Worm (Caenorhabditis elegans) whole organism, midembryonic: ENCODE measurements around the gene soc-2.
"Not testable (repeated sequence)": the region's sequence is repeated elsewhere in the genome, so short reads cannot be mapped to it uniquely, and the experiment has no call there.

Source experiments
- T22C8.4 ChIP-seq: fragments of 200-800 bp; sonication (Bioruptor generic); IDR thresholded peaks from 2 replicates; pipeline ENCODE4 v1.3.6; 2022; ENCODE audit warnings: missing genetic modification characterization, missing compliant biosample characterization
- cog-1 ChIP-seq: sonication (generic microtip); optimal IDR thresholded peaks from 2 replicates; lab custom pipeline; 2016; ENCODE audit warnings: missing genetic modification characterization, missing compliant biosample characterization
- flt-1 ChIP-seq: fragments of 200-800 bp; sonication (Bioruptor generic); IDR thresholded peaks from 2 replicates; pipeline ENCODE4 v1.3.6; 2022; ENCODE audit warnings: missing genetic modification characterization, missing compliant biosample characterization
- klf-2 ChIP-seq: fragments of 200-800 bp; sonication (Bioruptor generic); conservative IDR thresholded peaks from 2 replicates; pipeline ENCODE4 v1.3.6; 2022; ENCODE audit warnings: missing genetic modification reagents, missing genetic modification characterization, missing compliant biosample characterization
- med-1 ChIP-seq: sonication (generic microtip); optimal IDR thresholded peaks from 2 replicates; lab custom pipeline; 2017; ENCODE audit warnings: missing genetic modification characterization, mild to moderate bottlenecking, missing compliant biosample characterization, antibody characterized with exemption, missing genetic modification reagents; ENCODE audit not compliant: insufficient read depth
- ref-1 ChIP-seq: fragments of 200-800 bp; sonication (Bioruptor generic); conservative IDR thresholded peaks from 2 replicates; pipeline ENCODE4 v1.3.6; 2022; ENCODE audit warnings: missing genetic modification reagents, missing genetic modification characterization, missing compliant biosample characterization
- tab-1 ChIP-seq: fragments of 200-800 bp; sonication (Bioruptor generic); IDR thresholded peaks from 2 replicates; pipeline ENCODE4 v1.3.6; 2022; ENCODE audit warnings: missing genetic modification characterization, missing compliant biosample characterization
- ztf-23 ChIP-seq: fragments of 200-800 bp; sonication (Bioruptor generic); IDR thresholded peaks from 2 replicates; pipeline ENCODE4 v1.3.6; 2022; ENCODE audit warnings: missing genetic modification reagents, missing genetic modification characterization, missing compliant biosample characterization
- ztf-29 ChIP-seq: fragments of 200-800 bp; sonication (Bioruptor generic); IDR thresholded peaks from 2 replicates; pipeline ENCODE4 v1.3.6; 2022; ENCODE audit warnings: missing genetic modification reagents, missing genetic modification characterization, missing compliant biosample characterization

Gene soc-2

ce11 chrIV:5165626-5166025, 13.3 kb upstream of the soc-2 start, which contains the start of gene nspd-6:
Gene nspd-6, minus strand, starts transcription at chrIV:5165726.
- TF ChIP-seq med-1 (GFP tag; lab: Kevin White, UChicago); cog-1 (tag; lab: Kevin White, UChicago); ztf-29 (GFP tag; lab: Robert Waterston, UW): not testable (repeated sequence)

- not testable (repeated sequence) for TF ChIP-seq T22C8.4, ztf-29, klf-2 (GFP tag; lab: Robert Waterston, UW)
Observed at ce11 chrIV:5162941-5163340, 10.7 kb upstream of the soc-2 start, which contains the start of the genes nspd-3 and C24D10.2. Gene nspd-3, minus strand, starts transcription at chrIV:5163041. Gene C24D10.2, plus strand, starts transcription at chrIV:5163339.

- TF ChIP-seq ztf-23 (GFP tag; lab: Robert Waterston, UW) = no peak
- no peak for TF ChIP-seq ztf-29 (GFP tag; lab: Robert Waterston, UW)
- TF ChIP-seq tab-1 (GFP tag; lab: Robert Waterston, UW) = no peak
- no peak for TF ChIP-seq flt-1
- TF ChIP-seq ref-1 (GFP tag; lab: Robert Waterston, UW) = no peak
- TF ChIP-seq T22C8.4 (GFP tag; lab: Robert Waterston, UW) = no peak
- TF ChIP-seq klf-2 (GFP tag; lab: Robert Waterston, UW) = no peak
- TF ChIP-seq cog-1 (tag; lab: Kevin White, UChicago) = no peak
- TF ChIP-seq med-1 (GFP tag; lab: Kevin White, UChicago) = no peak
Observed at ce11 chrIV:5160171-5160570, 7.9 kb upstream of the soc-2 start, which contains the start of the genes C24D10.6 and C24D10.4. Gene C24D10.6, minus strand, starts transcription at chrIV:5160248. Gene C24D10.4, plus strand, starts transcription at chrIV:5160522.

ce11 chrIV:5157226-5157625, 4.9 kb upstream of the soc-2 start, which contains the start of gene C24D10.49:
Gene C24D10.49, minus strand, starts transcription at chrIV:5157326.
- TF ChIP-seq cog-1 (tag; lab: Kevin White, UChicago) (no peak), T22C8.4 (GFP tag; lab: Robert Waterston, UW) (no peak), ref-1 (GFP tag; lab: Robert Waterston, UW) (no peak), med-1 (GFP tag; lab: Kevin White, UChicago) (no peak), klf-2 (GFP tag; lab: Robert Waterston, UW) (no peak), ztf-29 (GFP tag; lab: Robert Waterston, UW) (no peak), ztf-23 (GFP tag; lab: Robert Waterston, UW) (no peak), tab-1 (GFP tag; lab: Robert Waterston, UW) (no peak), flt-1 (no peak)

DNA sequence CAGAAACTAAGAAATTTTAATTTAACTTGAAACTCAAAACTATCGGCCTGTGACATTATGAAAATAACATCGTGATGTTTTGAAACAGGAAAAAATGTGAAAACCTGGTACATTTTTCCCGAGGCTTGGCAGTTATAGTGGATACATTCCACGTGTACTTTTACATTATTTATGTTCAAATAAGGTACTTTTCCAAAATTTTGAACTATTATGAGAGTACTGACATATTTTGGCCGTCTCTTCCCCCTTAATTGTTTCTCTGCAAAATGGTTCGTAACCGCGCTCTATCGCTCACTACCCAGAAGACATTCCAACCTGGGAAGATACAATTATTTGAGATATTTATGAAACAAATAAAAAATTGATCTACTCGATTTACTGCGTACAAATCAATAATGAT, 2.5 kb downstream of the soc-2 start, which contains the start of gene C24D10.5:
C24D10.5 (plus strand) TSS at position 301 of the 400 bp plus-strand sequence.
- TF ChIP-seq tab-1 (GFP tag; lab: Robert Waterston, UW) = no peak

- TF ChIP-seq tab-1 (GFP tag; lab: Robert Waterston, UW) (no peak), klf-2 (GFP tag; lab: Robert Waterston, UW) (no peak), cog-1 (tag; lab: Kevin White, UChicago) (no peak), ztf-29 (GFP tag; lab: Robert Waterston, UW) (no peak), ztf-23 (GFP tag; lab: Robert Waterston, UW) (no peak), ref-1 (GFP tag; lab: Robert Waterston, UW) (no peak), med-1 (GFP tag; lab: Kevin White, UChicago) (no peak), flt-1 (no peak), T22C8.4 (GFP tag; lab: Robert Waterston, UW) (no peak)
Observed at ce11 chrIV:5139972-5140371, 12.3 kb downstream of the soc-2 start.

ce11 chrIV:5139189-5139588, 13.1 kb downstream of the soc-2 start:
- TF ChIP-seq T22C8.4 (GFP tag; lab: Robert Waterston, UW) = no peak
- TF ChIP-seq tab-1 (GFP tag; lab: Robert Waterston, UW) = no peak
- no peak for TF ChIP-seq cog-1 (tag; lab: Kevin White, UChicago)
- no peak for TF ChIP-seq med-1 (GFP tag; lab: Kevin White, UChicago)
- no peak for TF ChIP-seq ztf-29 (GFP tag; lab: Robert Waterston, UW)
- TF ChIP-seq ref-1 (GFP tag; lab: Robert Waterston, UW) = no peak
- no peak for TF ChIP-seq flt-1
- no peak for TF ChIP-seq klf-2 (GFP tag; lab: Robert Waterston, UW)
- no peak for TF ChIP-seq ztf-23 (GFP tag; lab: Robert Waterston, UW)

DNA sequence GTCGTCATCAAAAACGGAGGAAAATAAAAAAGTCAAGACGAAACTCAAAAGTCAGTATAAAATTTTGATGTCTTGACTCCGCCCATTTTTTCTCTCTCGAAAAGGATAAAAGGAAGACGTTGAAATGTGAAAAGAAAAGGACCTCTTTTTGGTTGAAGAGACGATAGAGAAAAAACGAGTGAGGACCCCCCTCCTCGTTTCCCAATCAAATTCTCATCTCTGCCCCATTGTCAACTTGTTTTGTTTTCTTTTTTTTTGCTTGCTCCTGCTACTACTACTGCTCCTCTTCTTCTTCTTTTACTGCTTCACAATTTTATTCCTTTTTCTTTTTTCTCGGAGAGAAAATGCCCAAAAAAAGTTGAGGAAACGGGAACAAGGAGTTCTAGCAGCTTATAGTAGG, 14.5 kb downstream of the soc-2 start:
- TF ChIP-seq cog-1 (tag; lab: Kevin White, UChicago) (no peak), ztf-29 (GFP tag; lab: Robert Waterston, UW) (no peak), T22C8.4 (GFP tag; lab: Robert Waterston, UW) (no peak), ref-1 (GFP tag; lab: Robert Waterston, UW) (no peak), flt-1 (no peak), klf-2 (GFP tag; lab: Robert Waterston, UW) (no peak), tab-1 (GFP tag; lab: Robert Waterston, UW) (no peak), med-1 (GFP tag; lab: Kevin White, UChicago) (no peak)

ce11 chrIV:5136523-5136922, 15.8 kb downstream of the soc-2 start:
- TF ChIP-seq med-1 (GFP tag; lab: Kevin White, UChicago) = no peak
- TF ChIP-seq ztf-23 (GFP tag; lab: Robert Waterston, UW) = no peak
- TF ChIP-seq flt-1 = no peak
- no peak for TF ChIP-seq ref-1 (GFP tag; lab: Robert Waterston, UW)
- no peak for TF ChIP-seq klf-2 (GFP tag; lab: Robert Waterston, UW)
- TF ChIP-seq tab-1 (GFP tag; lab: Robert Waterston, UW) = no peak
- no peak for TF ChIP-seq ztf-29 (GFP tag; lab: Robert Waterston, UW)
- TF ChIP-seq T22C8.4 (GFP tag; lab: Robert Waterston, UW) = no peak
- TF ChIP-seq cog-1 (tag; lab: Kevin White, UChicago) = no peak
